Fruit fly (Drosophila melanogaster) whole organism, wandering third instar larva: ENCODE results near the gene jvl.
A peak's percentile ranks its signal among the peaks of the same experiment; 100 is the strongest.

ENCODE experiments used
- Abd-B ChIP-seq: fragments of >200 bp; optimal IDR thresholded peaks from 2 replicates; lab custom pipeline; 2017; ENCODE audit warnings: missing biosample characterization, missing genetic modification characterization
- CG32264 ChIP-seq: fragments of 200-800 bp; sonication (Bioruptor generic); optimal IDR thresholded peaks from 2 replicates; lab custom pipeline; 2016; ENCODE audit warnings: missing biosample characterization, missing genetic modification characterization
- CrebA ChIP-seq: fragments of 200-800 bp; sonication (Bioruptor generic); optimal IDR thresholded peaks from 2 replicates; lab custom pipeline; 2016; ENCODE audit warnings: missing biosample characterization, mild to moderate bottlenecking, missing genetic modification characterization, borderline replicate concordance
- Dfd ChIP-seq: fragments of >200 bp; optimal IDR thresholded peaks from 2 replicates; lab custom pipeline; 2017; ENCODE audit warnings: missing biosample characterization, missing genetic modification characterization
- Dif ChIP-seq: fragments of 200-275, 200-300 bp; sonication (Bioruptor generic); optimal IDR thresholded peaks from 2 replicates; lab custom pipeline; 2018; ENCODE audit warnings: missing biosample characterization, missing genetic modification characterization; ENCODE audit not compliant: partially characterized antibody
- GATAd ChIP-seq: sonication (Bioruptor generic); optimal IDR thresholded peaks from 2 replicates; lab custom pipeline; 2016; ENCODE audit warnings: missing biosample characterization, missing genetic modification characterization
- HLH106 ChIP-seq: fragments of 200-800 bp; optimal IDR thresholded peaks from 3 replicates; lab custom pipeline; 2019; ENCODE audit warnings: missing biosample characterization, mild to moderate bottlenecking, missing genetic modification characterization, moderate library complexity
- Hnf4 ChIP-seq: fragments of 200-800 bp; sonication (Bioruptor generic); optimal IDR thresholded peaks from 2 replicates; lab custom pipeline; 2016; ENCODE audit warnings: missing biosample characterization, mild to moderate bottlenecking, missing genetic modification characterization
- Hr78 ChIP-seq: fragments of >200 bp; optimal IDR thresholded peaks from 2 replicates; lab custom pipeline; 2017; ENCODE audit warnings: missing biosample characterization, missing genetic modification characterization
- Hr83 ChIP-seq: fragments of 200-300 bp; sonication (Bioruptor generic); optimal IDR thresholded peaks from 2 replicates; lab custom pipeline; 2016; ENCODE audit warnings: missing biosample characterization, mild to moderate bottlenecking, missing genetic modification characterization, moderate library complexity; ENCODE audit not compliant: poor library complexity, severe bottlenecking
- Jra ChIP-seq: sonication (Bioruptor generic); optimal IDR thresholded peaks from 2 replicates; lab custom pipeline; 2016; ENCODE audit warnings: missing biosample characterization, missing genetic modification characterization
- Mio ChIP-seq: sonication (Bioruptor generic); optimal IDR thresholded peaks from 2 replicates; lab custom pipeline; 2016; ENCODE audit warnings: missing biosample characterization, missing genetic modification characterization
- Myc ChIP-seq: fragments of >200 bp; optimal IDR thresholded peaks from 2 replicates; lab custom pipeline; 2017
- OdsH ChIP-seq: fragments of 200-800 bp; sonication (Bioruptor generic); optimal IDR thresholded peaks from 2 replicates; lab custom pipeline; 2016; ENCODE audit warnings: missing biosample characterization, mild to moderate bottlenecking, missing genetic modification characterization
- Sp1 ChIP-seq: fragments of 200-800 bp; sonication (Bioruptor generic); optimal IDR thresholded peaks from 3 replicates; lab custom pipeline; 2019; ENCODE audit warnings: missing biosample characterization, mild to moderate bottlenecking, missing genetic modification characterization, moderate library complexity
- Vsx2 ChIP-seq: fragments of 200-300, 225-300 bp; sonication (Bioruptor generic); optimal IDR thresholded peaks from 2 replicates; lab custom pipeline; 2018; ENCODE audit warnings: missing biosample characterization, missing genetic modification characterization; ENCODE audit not compliant: partially characterized antibody
- br ChIP-seq: fragments of 200-800 bp; sonication (Bioruptor generic); optimal IDR thresholded peaks from 2 replicates; lab custom pipeline; 2016; ENCODE audit warnings: missing biosample characterization, missing genetic modification characterization
- brk ChIP-seq: fragments of 200-800 bp; sonication (Bioruptor generic); optimal IDR thresholded peaks from 2 replicates; lab custom pipeline; 2016; ENCODE audit warnings: missing biosample characterization, mild to moderate bottlenecking, missing genetic modification characterization
- dl ChIP-seq, 2 experiments: fragments of 175-275, 200-275 bp in 1 of 2; fragments of 200-275 bp in 1 of 2; sonication (Bioruptor generic); optimal IDR thresholded peaks; lab custom pipeline; 2018; ENCODE audit warnings: mild to moderate bottlenecking in 2 of 2, missing biosample characterization in 2 of 2, missing genetic modification characterization in 2 of 2, moderate library complexity in 2 of 2; ENCODE audit not compliant: partially characterized antibody in 2 of 2, insufficient read depth in 1 of 2
- dmrt93B ChIP-seq: fragments of 200-800 bp; sonication (Bioruptor generic); optimal IDR thresholded peaks from 2 replicates; lab custom pipeline; 2018; ENCODE audit warnings: missing biosample characterization, mild to moderate bottlenecking, missing genetic modification characterization
- dsf ChIP-seq: sonication (Bioruptor generic); optimal IDR thresholded peaks from 2 replicates; lab custom pipeline; 2016; ENCODE audit warnings: missing biosample characterization, missing genetic modification characterization, borderline replicate concordance
- ey ChIP-seq: fragments of 200-800 bp; sonication (Bioruptor generic); optimal IDR thresholded peaks from 2 replicates; lab custom pipeline; 2016; ENCODE audit warnings: missing biosample characterization, missing genetic modification characterization
- foxo ChIP-seq, 2 experiments: fragments of 200-800 bp; sonication (Bioruptor generic); optimal IDR thresholded peaks; 2 replicates in 1 of 2; 3 replicates in 1 of 2; lab custom pipeline; 2016 to 2017; ENCODE audit warnings: missing biosample characterization in 2 of 2, missing genetic modification characterization in 2 of 2
- h ChIP-seq: fragments of 200-800 bp; sonication (Bioruptor generic); optimal IDR thresholded peaks from 3 replicates; lab custom pipeline; 2016; ENCODE audit warnings: missing biosample characterization, mild to moderate bottlenecking, missing genetic modification characterization
- jim ChIP-seq: fragments of 175-275, 200-325 bp; sonication (Bioruptor generic); optimal IDR thresholded peaks from 2 replicates; lab custom pipeline; 2016; ENCODE audit warnings: missing biosample characterization, mild to moderate bottlenecking, missing genetic modification characterization
- lola ChIP-seq: fragments of >200 bp; optimal IDR thresholded peaks from 2 replicates; lab custom pipeline; 2017; ENCODE audit warnings: missing biosample characterization, missing genetic modification characterization
- pan ChIP-seq: fragments of >200 bp; optimal IDR thresholded peaks from 2 replicates; lab custom pipeline; 2017
- psq ChIP-seq: fragments of 200-800 bp; sonication (Bioruptor generic); optimal IDR thresholded peaks from 3 replicates; lab custom pipeline; 2017; ENCODE audit warnings: missing biosample characterization, mild to moderate bottlenecking, missing genetic modification characterization, moderate library complexity
- rgr ChIP-seq: fragments of 200-800 bp; sonication (Bioruptor generic); optimal IDR thresholded peaks from 3 replicates; lab custom pipeline; 2016; ENCODE audit warnings: missing biosample characterization, mild to moderate bottlenecking, missing genetic modification characterization
- sage ChIP-seq: fragments of 200-800 bp; sonication (Bioruptor generic); optimal IDR thresholded peaks from 2 replicates; lab custom pipeline; 2016; ENCODE audit warnings: missing biosample characterization, mild to moderate bottlenecking, missing genetic modification characterization
- sv ChIP-seq: fragments of 200-800 bp; sonication (Bioruptor generic); optimal IDR thresholded peaks from 3 replicates; lab custom pipeline; 2016; ENCODE audit warnings: missing biosample characterization, missing genetic modification characterization
- tai ChIP-seq: sonication (Bioruptor generic); optimal IDR thresholded peaks from 2 replicates; lab custom pipeline; 2016; ENCODE audit warnings: missing biosample characterization, missing genetic modification characterization
- usp ChIP-seq: fragments of >200 bp; optimal IDR thresholded peaks from 2 replicates; lab custom pipeline; 2017; ENCODE audit warnings: missing biosample characterization, missing genetic modification characterization
- woc ChIP-seq: sonication (Bioruptor generic); optimal IDR thresholded peaks from 2 replicates; lab custom pipeline; 2016; ENCODE audit warnings: missing biosample characterization, mild to moderate bottlenecking, missing genetic modification characterization

jvl gene

DNA sequence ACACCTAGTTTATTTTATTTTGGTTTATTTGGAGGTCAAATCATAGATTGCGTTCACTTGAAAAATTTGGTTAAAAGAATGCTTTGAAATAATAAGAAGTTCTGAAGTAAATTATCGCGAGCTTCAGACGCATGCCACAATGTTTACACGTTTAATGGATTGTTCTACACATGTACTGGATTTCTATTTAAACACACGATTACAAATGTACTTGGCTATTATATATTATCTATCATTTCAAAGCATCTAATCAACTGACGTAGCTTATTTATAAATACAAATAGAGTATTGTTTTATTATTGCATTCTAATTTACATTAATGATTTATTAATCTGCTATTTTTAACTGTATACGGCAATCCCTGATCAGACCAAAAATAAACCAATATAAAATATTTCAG, 7.4 kb upstream of the jvl start:
- no peak for TF ChIP-seq GATAd (GFP tag; lab: Kevin White, UChicago)
- TF ChIP-seq lola (GFP tag; lab: Kevin White, UChicago) = no peak

DNA sequence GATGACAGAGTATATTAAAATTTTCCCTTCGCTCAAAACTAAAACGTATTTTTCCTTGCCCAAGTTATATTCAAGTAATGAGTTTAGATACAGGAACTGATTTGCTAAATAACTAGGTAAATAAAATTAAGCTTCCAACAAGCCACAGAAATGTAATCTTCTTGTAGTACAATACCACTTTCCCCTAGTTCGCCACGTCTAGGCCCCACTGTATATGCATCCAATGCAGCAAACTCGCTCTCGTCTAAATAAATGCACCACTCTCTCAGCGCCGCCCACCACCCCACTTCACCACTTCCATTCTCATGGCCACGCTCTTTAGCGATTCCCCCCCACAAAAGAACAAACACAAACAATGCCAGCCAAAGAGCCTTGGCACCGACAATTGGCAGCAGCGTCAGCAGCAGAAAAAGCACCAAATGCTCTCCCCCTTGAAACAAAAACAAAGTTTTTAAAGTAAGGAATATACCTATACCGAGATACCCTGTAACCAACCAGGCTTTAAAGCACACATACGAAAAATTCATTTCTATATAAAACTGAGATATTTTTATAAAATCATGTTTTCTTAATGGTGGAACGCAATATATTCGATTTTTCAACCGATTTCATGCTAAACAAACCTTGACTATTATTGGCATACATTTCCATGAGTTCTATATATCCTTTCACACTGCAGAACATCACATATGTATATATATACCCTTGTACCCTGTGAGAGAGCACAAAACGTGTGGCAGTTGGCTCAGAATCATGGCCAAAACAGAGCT, 6.6 kb upstream of the jvl start:
- no peak for TF ChIP-seq Abd-B
- peak in 1 of 2 experiments; percentile 12 for TF ChIP-seq foxo (GFP tag; optimal IDR thresholded peaks at IDR 0.05; lab: Kevin White, UChicago)

DNA sequence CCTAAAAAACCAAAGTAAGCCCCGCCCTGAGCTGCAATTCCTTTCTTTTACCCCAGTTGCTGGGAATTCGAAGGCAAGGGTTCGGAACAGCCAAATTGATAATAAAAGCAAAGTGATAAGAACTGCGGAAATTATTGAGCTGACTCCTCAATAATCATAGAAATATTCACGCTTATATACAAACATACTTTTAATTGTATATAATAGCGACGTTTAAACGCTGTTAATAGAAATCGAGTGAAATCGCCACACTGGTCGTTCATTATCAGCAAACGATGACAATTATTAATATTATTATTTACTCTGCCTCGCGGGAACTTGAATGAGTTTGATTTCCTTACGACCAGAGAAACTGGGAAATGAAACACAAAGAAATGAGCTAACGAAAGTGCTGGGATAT, 5.4 kb upstream of the jvl start:
- no peak for TF ChIP-seq Dfd (GFP tag; lab: Kevin White, UChicago)
- no peak for TF ChIP-seq rgr (GFP tag; lab: Kevin White, UChicago)
- TF ChIP-seq OdsH = no peak
- no peak for TF ChIP-seq br (GFP tag; lab: Kevin White, UChicago)
- no peak for TF ChIP-seq CG32264
- TF ChIP-seq Hnf4 (GFP tag; lab: Kevin White, UChicago) = peak; percentile 14
- TF ChIP-seq Sp1 = no peak
- TF ChIP-seq GATAd (GFP tag; lab: Kevin White, UChicago) = no peak
- TF ChIP-seq Jra = no peak
- no peak for TF ChIP-seq Myc (lab: Kevin White, UChicago)
- peak; percentile 29 for TF ChIP-seq CrebA (GFP tag; lab: Kevin White, UChicago)
- TF ChIP-seq Dif (GFP tag; lab: Kevin White, UChicago) = no peak
- TF ChIP-seq brk (GFP tag; lab: Kevin White, UChicago) = peak; percentile 49
- TF ChIP-seq ey (GFP tag; lab: Kevin White, UChicago) = no peak
- no peak for TF ChIP-seq psq (GFP tag; lab: Kevin White, UChicago)
- TF ChIP-seq sage (GFP tag; lab: Kevin White, UChicago) = peak; percentile 26
- TF ChIP-seq usp (GFP tag; lab: Kevin White, UChicago) = no peak
- no peak for TF ChIP-seq dsf (GFP tag; lab: Kevin White, UChicago)

DNA sequence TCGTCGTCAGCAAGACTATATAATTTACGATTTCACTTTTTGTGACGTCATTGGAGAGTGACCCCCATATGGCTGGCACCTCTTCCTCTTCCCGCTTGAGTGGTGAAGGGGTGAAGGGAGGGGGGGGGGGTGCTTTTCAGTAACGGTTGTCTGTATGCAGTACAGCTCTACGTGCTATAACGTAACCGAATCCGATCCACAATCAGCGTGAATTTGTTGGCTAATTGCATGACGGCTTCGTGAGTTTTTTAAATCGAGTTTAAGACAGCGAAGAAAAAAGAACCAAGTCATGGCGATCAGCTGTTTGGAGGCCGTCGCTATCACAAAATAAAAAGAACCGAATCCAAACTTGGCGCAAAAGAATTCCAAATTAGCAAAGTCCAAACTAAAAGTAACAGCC, 4.7 kb upstream of the jvl start:
- TF ChIP-seq Hnf4 (GFP tag; lab: Kevin White, UChicago) = no peak
- no peak for TF ChIP-seq Jra
- TF ChIP-seq CrebA (GFP tag; lab: Kevin White, UChicago) = no peak
- no peak for TF ChIP-seq pan (lab: Kevin White, UChicago)
- no peak for TF ChIP-seq Mio (GFP tag; lab: Kevin White, UChicago)
- no peak for TF ChIP-seq OdsH
- no peak for TF ChIP-seq sv (GFP tag; lab: Kevin White, UChicago)
- no peak for TF ChIP-seq dsf (GFP tag; lab: Kevin White, UChicago)
- no peak for TF ChIP-seq dl (GFP tag; optimal IDR thresholded peaks at IDR 0.05; lab: Kevin White, UChicago; ENCODE audit: insufficient read depth in 1 of 2, partially characterized antibody in 2 of 2)
- TF ChIP-seq sage (GFP tag; lab: Kevin White, UChicago) = no peak
- no peak for TF ChIP-seq dmrt93B (GFP tag; lab: Kevin White, UChicago)

- no peak for TF ChIP-seq Abd-B
- TF ChIP-seq Vsx2 (GFP tag; lab: Kevin White, UChicago) = peak; percentile 16
- no peak for TF ChIP-seq jim (GFP tag; lab: Kevin White, UChicago)
- peak; percentile 93 for TF ChIP-seq dmrt93B (GFP tag; lab: Kevin White, UChicago)
- peak; percentile 96 for TF ChIP-seq HLH106 (tag; lab: Kevin White, UChicago)
- peak; percentile 40 for TF ChIP-seq CrebA (GFP tag; lab: Kevin White, UChicago)
- peak; percentile 91 for TF ChIP-seq Jra
- no peak for TF ChIP-seq Dif (GFP tag; lab: Kevin White, UChicago)
- TF ChIP-seq Sp1 = peak; percentile 95
- TF ChIP-seq br (GFP tag; lab: Kevin White, UChicago) = peak; percentile 97
- TF ChIP-seq sv (GFP tag; lab: Kevin White, UChicago) = peak; percentile 92
- TF ChIP-seq Mio (GFP tag; lab: Kevin White, UChicago) = peak; percentile 74
- TF ChIP-seq woc (GFP tag; lab: Kevin White, UChicago) = peak; percentile 92
- peak; percentile 92 for TF ChIP-seq sage (GFP tag; lab: Kevin White, UChicago)
- no peak for TF ChIP-seq Myc (lab: Kevin White, UChicago)
- peak in 1 of 2 experiments; percentile 28 for TF ChIP-seq dl (GFP tag; optimal IDR thresholded peaks at IDR 0.05; lab: Kevin White, UChicago; ENCODE audit: insufficient read depth in 1 of 2, partially characterized antibody in 2 of 2)
- peak; percentile 97 for TF ChIP-seq ey (GFP tag; lab: Kevin White, UChicago)
- TF ChIP-seq CG32264 = peak; percentile 94
- peak; percentile 96 for TF ChIP-seq rgr (GFP tag; lab: Kevin White, UChicago)
- TF ChIP-seq tai (GFP tag; lab: Kevin White, UChicago) = peak; percentile 74
- no peak for TF ChIP-seq lola (GFP tag; lab: Kevin White, UChicago)
- peak; percentile 88 for TF ChIP-seq Hr83 (GFP tag; lab: Kevin White, UChicago)
- peak; percentile 82 for TF ChIP-seq dsf (GFP tag; lab: Kevin White, UChicago)
- TF ChIP-seq Hr78 = no peak
- peak; percentile 95 for TF ChIP-seq Hnf4 (GFP tag; lab: Kevin White, UChicago)
- no peak for TF ChIP-seq usp (GFP tag; lab: Kevin White, UChicago)
- TF ChIP-seq h = peak; percentile 97
- TF ChIP-seq psq (GFP tag; lab: Kevin White, UChicago) = peak; percentile 98
Observed at dm6 chr3R:14737894-14738860, 3.2 kb upstream of the jvl start.
